Worm (Caenorhabditis elegans): ENCODE measurements around the gene srh-34.

The srh-34 gene

ce11 chrV:403028-403427 is 43.4 kb downstream of the srh-34 start, which contains the start of gene srh-62:
Gene srh-62, minus strand, starts transcription at chrV:403128.
- TF ChIP-seq nhr-67 (tag; optimal IDR thresholded peaks at IDR 0.05) (no peak), nhr-11 (tag; optimal IDR thresholded peaks at IDR 0.05) (no peak), egl-5 (tag; optimal IDR thresholded peaks at IDR 0.05) (no peak), nhr-77 (tag; optimal IDR thresholded peaks at IDR 0.05) (no peak), ama-1 (optimal IDR thresholded peaks at IDR 0.05) (no peak), nhr-28 (tag; optimal IDR thresholded peaks at IDR 0.05) (no peak), ceh-16 (tag; optimal IDR thresholded peaks at IDR 0.05) (no peak), elt-3 (tag; optimal IDR thresholded peaks at IDR 0.05) (no peak), nhr-12 (tag; optimal IDR thresholded peaks at IDR 0.05) (no peak), nhr-25 (tag; optimal IDR thresholded peaks at IDR 0.05) (no peak), aly-2 (tag; optimal IDR thresholded peaks at IDR 0.05) (no peak), skn-1 (tag; optimal IDR thresholded peaks at IDR 0.05) (no peak)

ce11 chrV:399721-400120 is 46.8 kb downstream of the srh-34 start, which contains the start of gene scl-27:
Gene scl-27, plus strand, starts transcription at chrV:400021.
- TF ChIP-seq egl-27 (tag; optimal IDR thresholded peaks at IDR 0.05) = no peak
- TF ChIP-seq nhr-25 (tag; optimal IDR thresholded peaks at IDR 0.05) = no peak

- TF ChIP-seq nhr-23 (tag; optimal IDR thresholded peaks at IDR 0.05) = no peak
- TF ChIP-seq nhr-11 (tag; optimal IDR thresholded peaks at IDR 0.05) = peak; percentile 46
Measured at ce11 chrV:396309-396708, 50.2 kb downstream of the srh-34 start, which contains the start of gene nhr-253. Gene nhr-253, plus strand, starts transcription at chrV:396593.
